Fruit fly (Drosophila melanogaster): ENCODE results near the gene CG42394.

- TF ChIP-seq CG34367 (tag; optimal IDR thresholded peaks at IDR 0.05) (no peak), D1 (tag; optimal IDR thresholded peaks at IDR 0.05) (no peak), Snoo (tag; optimal IDR thresholded peaks at IDR 0.05) (no peak), CG4496 (GFP tag; IDR thresholded peaks at IDR 0.05) (no peak), gl (tag; optimal IDR thresholded peaks at IDR 0.05) (no peak), CG12605 (GFP tag; IDR thresholded peaks at IDR 0.05) (no peak), CG13204 (GFP tag; optimal IDR thresholded peaks at IDR 0.05) (no peak), CG9948 (tag; optimal IDR thresholded peaks at IDR 0.05) (no peak), EcR (GFP tag; optimal IDR thresholded peaks at IDR 0.05) (no peak), CG32121 (GFP tag; IDR thresholded peaks at IDR 0.05) (0 out of 2 replicates have a peak, but pooled peaks have one; percentile 9), CG8301 (tag; optimal IDR thresholded peaks at IDR 0.05) (no peak), Pif1A (GFP tag; optimal IDR thresholded peaks at IDR 0.05) (no peak), CG10348 (GFP tag; IDR thresholded peaks at IDR 0.05) (no peak)
Observed at dm6 chr3R:10868427-10868962, 18.9 kb downstream of the CG42394 start, which contains the start of the genes SelR and Tsp86D.

All from whole organism, pupa.